Fruit fly (Drosophila melanogaster): Measurements from ENCODE around the gene stx.

Gene stx

dm6 chrX:10729921-10730873 is 14.5 kb downstream of the stx start:
- TF ChIP-seq spab (GFP tag; optimal IDR thresholded peaks at IDR 0.05) (no peak), Eip78C (GFP tag) (peak; percentile 46), CG3032 (tag; optimal IDR thresholded peaks at IDR 0.05) (no peak), eg (GFP tag; IDR thresholded peaks at IDR 0.05) (0 out of 3 replicates have a peak, but pooled peaks have one; percentile 20), CG6276 (GFP tag; optimal IDR thresholded peaks at IDR 0.05) (peak; percentile 11), svp (GFP tag) (peak; percentile 37)

dm6 chrX:10729196-10729835 is 15.4 kb downstream of the stx start:
- peak; percentile 9 for TF ChIP-seq Blimp-1 (GFP tag; optimal IDR thresholded peaks at IDR 0.05)
- no peak for TF ChIP-seq CG6163 (GFP tag; IDR thresholded peaks at IDR 0.05)
- TF ChIP-seq Ets21C (GFP tag; optimal IDR thresholded peaks at IDR 0.05), result no peak
- peak; percentile 19 to 71 for TF ChIP-seq ss (GFP tag; optimal IDR thresholded peaks at IDR 0.05)
- peak; percentile 48 for TF ChIP-seq svp (GFP tag)
- TF ChIP-seq vri (GFP tag; optimal IDR thresholded peaks at IDR 0.05), result peak; percentile 35

DNA sequence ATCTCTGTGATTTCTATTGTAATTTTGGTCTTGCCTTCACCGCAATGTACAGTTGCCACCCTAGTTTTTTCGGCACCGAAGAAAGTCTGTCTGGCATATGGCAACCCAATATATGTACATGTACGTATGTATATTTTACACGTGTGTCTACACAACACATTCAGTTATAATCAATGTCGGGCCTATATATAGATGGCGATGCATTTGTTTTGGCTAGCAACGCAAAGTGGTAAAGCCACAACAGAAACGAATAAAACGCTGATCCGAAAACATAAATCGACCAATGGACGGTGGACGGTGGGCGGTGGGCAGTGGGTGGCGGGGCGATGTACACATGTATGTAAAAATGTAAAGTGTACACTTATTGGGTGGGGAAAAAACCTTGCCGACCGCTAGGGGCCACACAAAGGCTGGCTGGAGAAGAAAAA is 16.2 kb downstream of the stx start:
- TF ChIP-seq fkh (GFP tag; optimal IDR thresholded peaks at IDR 0.05) (no peak), achi (GFP tag; optimal IDR thresholded peaks at IDR 0.05) (no peak), Met (GFP tag; optimal IDR thresholded peaks at IDR 0.05) (no peak), Lpt (GFP tag; optimal IDR thresholded peaks at IDR 0.05) (no peak), CG11902 (GFP tag; optimal IDR thresholded peaks at IDR 0.05) (no peak), OdsH (GFP tag; optimal IDR thresholded peaks at IDR 0.05) (no peak), salr (GFP tag; optimal IDR thresholded peaks at IDR 0.05) (no peak), Hr4 (GFP tag; optimal IDR thresholded peaks at IDR 0.05) (no peak), CG4318 (GFP tag; optimal IDR thresholded peaks at IDR 0.05) (no peak)

dm6 chrX:10728024-10728423 is 16.7 kb downstream of the stx start:
- TF ChIP-seq esn (GFP tag; optimal IDR thresholded peaks at IDR 0.05) (peak; percentile 60), Sox15 (GFP tag; optimal IDR thresholded peaks at IDR 0.05) (no peak), CG10631 (GFP tag; optimal IDR thresholded peaks at IDR 0.05) (peak; percentile 9), spab (GFP tag; optimal IDR thresholded peaks at IDR 0.05) (no peak), dsx (GFP tag; optimal IDR thresholded peaks at IDR 0.05; ENCODE audit: poor library complexity, severe bottlenecking) (no peak), Ets21C (GFP tag; optimal IDR thresholded peaks at IDR 0.05) (peak; percentile 1), fd59A (GFP tag; optimal IDR thresholded peaks at IDR 0.05) (no peak), vri (GFP tag; optimal IDR thresholded peaks at IDR 0.05) (peak; percentile 65), pdm3 (GFP tag; optimal IDR thresholded peaks at IDR 0.05) (no peak), achi (GFP tag; optimal IDR thresholded peaks at IDR 0.05) (peak; percentile 4), fkh (GFP tag; optimal IDR thresholded peaks at IDR 0.05) (no peak), CG9139 (GFP tag; optimal IDR thresholded peaks at IDR 0.05) (no peak), CG34406 (GFP tag; optimal IDR thresholded peaks at IDR 0.05) (peak; percentile 56), Eip93F (GFP tag; optimal IDR thresholded peaks at IDR 0.05) (no peak), CG10669 (GFP tag; optimal IDR thresholded peaks at IDR 0.05) (no peak), CG1621 (tag; optimal IDR thresholded peaks at IDR 0.05) (no peak), Ets96B (tag; optimal IDR thresholded peaks at IDR 0.05) (no peak), Hr38 (GFP tag; optimal IDR thresholded peaks at IDR 0.05) (no peak), eg (GFP tag; IDR thresholded peaks at IDR 0.05) (no peak), Lpt (GFP tag; optimal IDR thresholded peaks at IDR 0.05) (no peak), CG8119 (GFP tag; IDR thresholded peaks at IDR 0.05) (no peak), CG11762 (GFP tag; optimal IDR thresholded peaks at IDR 0.05; ENCODE audit: insufficient read depth) (no peak), Gug (GFP tag; IDR thresholded peaks at IDR 0.05) (no peak), CG16779 (tag; optimal IDR thresholded peaks at IDR 0.05) (no peak), Eip78C (GFP tag) (peak; percentile 81), Sox102F (GFP tag; optimal IDR thresholded peaks at IDR 0.05) (peak; percentile 41), dac (GFP tag; optimal IDR thresholded peaks at IDR 0.05) (no peak), CG8632 (GFP tag; optimal IDR thresholded peaks at IDR 0.05) (peak; percentile 49), CG6792 (GFP tag; optimal IDR thresholded peaks at IDR 0.05) (peak; percentile 44), Hr4 (GFP tag; optimal IDR thresholded peaks at IDR 0.05) (no peak), Sox14 (GFP tag; optimal IDR thresholded peaks at IDR 0.05) (no peak), CG6163 (GFP tag; IDR thresholded peaks at IDR 0.05) (no peak)
